Worm (Caenorhabditis elegans) whole organism, L4 larva: ENCODE data around the gene ain-1.

Source experiments
- ceh-20 ChIP-seq: fragments of 200-800 bp; sonication (Bioruptor generic); IDR thresholded peaks from 2 replicates; pipeline ENCODE4 v1.3.6; 2022; ENCODE audit warnings: missing genetic modification reagents, missing genetic modification characterization, missing compliant biosample characterization
- daf-12 ChIP-seq: fragments of 150-350 bp; optimal IDR thresholded peaks from 2 replicates; lab custom pipeline; 2014; ENCODE audit warnings: missing biosample characterization, missing genetic modification reagents, missing genetic modification characterization
- fkh-10 ChIP-seq: fragments of 150-350 bp; optimal IDR thresholded peaks from 2 replicates; lab custom pipeline; 2014; ENCODE audit warnings: missing biosample characterization, missing genetic modification reagents, missing genetic modification characterization
- fos-1 ChIP-seq: fragments of 150-350 bp; optimal IDR thresholded peaks from 2 replicates; lab custom pipeline; 2014; ENCODE audit warnings: missing biosample characterization, missing genetic modification characterization
- jun-1 ChIP-seq: fragments of 150-350 bp; optimal IDR thresholded peaks from 2 replicates; lab custom pipeline; 2014; ENCODE audit warnings: missing biosample characterization, missing genetic modification reagents, missing genetic modification characterization
- mdl-1 ChIP-seq, 2 experiments: fragments of 150-350 bp in 1 of 2; sonication (generic microtip) in 1 of 2; optimal IDR thresholded peaks; 2 replicates each; lab custom pipeline; 2014 to 2017; ENCODE audit warnings: missing biosample characterization in 2 of 2, missing genetic modification characterization in 2 of 2
- nhr-102 ChIP-seq: sonication (generic microtip); optimal IDR thresholded peaks from 2 replicates; lab custom pipeline; 2016; ENCODE audit warnings: mild to moderate bottlenecking, missing genetic modification characterization, moderate library complexity, missing compliant biosample characterization
- nhr-11 ChIP-seq: fragments of 150-350 bp; optimal IDR thresholded peaks from 2 replicates; lab custom pipeline; 2014; ENCODE audit warnings: missing biosample characterization, missing genetic modification characterization
- nhr-237 ChIP-seq: sonication (generic microtip); optimal IDR thresholded peaks from 2 replicates; lab custom pipeline; 2017; ENCODE audit warnings: missing biosample characterization, missing genetic modification characterization
- php-3 ChIP-seq: fragments of 200-800 bp; sonication (Bioruptor generic); IDR thresholded peaks from 2 replicates; pipeline ENCODE4 v1.3.6; 2022; ENCODE audit warnings: missing genetic modification reagents, missing genetic modification characterization, missing compliant biosample characterization
- rbr-2 ChIP-seq: sonication (generic microtip); optimal IDR thresholded peaks from 2 replicates; lab custom pipeline; 2016; ENCODE audit warnings: missing genotype, missing genetic modification characterization, missing compliant biosample characterization

DNA sequence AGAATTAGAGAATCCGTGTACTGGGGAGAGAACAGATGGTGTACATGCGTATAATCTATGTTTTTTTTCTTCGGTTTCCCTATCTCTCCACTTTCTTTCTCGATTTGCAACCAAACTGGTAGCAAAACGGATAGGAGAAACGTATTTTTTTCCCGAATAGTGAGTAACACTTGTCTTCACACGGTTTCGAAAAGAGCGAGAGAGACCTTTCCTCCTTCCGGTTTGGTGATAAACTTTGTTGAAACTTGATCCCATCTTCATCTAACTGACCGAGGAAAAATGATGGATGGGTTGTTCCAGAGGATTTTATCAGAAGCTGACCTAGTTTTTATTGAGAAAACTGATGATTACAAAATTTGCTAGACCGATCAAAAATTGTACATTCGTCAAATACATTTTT lies 45.1 kb downstream of the ain-1 start:
- TF ChIP-seq nhr-102 (tag; lab: Kevin White, UChicago) (no peak), fkh-10 (GFP tag; lab: Kevin White, UChicago) (no peak), ceh-20 (GFP tag; lab: Robert Waterston, UW) (no peak), rbr-2 (tag; lab: Kevin White, UChicago) (no peak), daf-12 (no peak), jun-1 (tag; lab: Kevin White, UChicago) (no peak), php-3 (GFP tag; lab: Robert Waterston, UW) (no peak), fos-1 (tag; lab: Kevin White, UChicago) (no peak), nhr-237 (tag; lab: Kevin White, UChicago) (no peak), nhr-11 (tag; lab: Kevin White, UChicago) (no peak), mdl-1 (tag; optimal IDR thresholded peaks at IDR 0.05; lab: Kevin White, UChicago) (no peak)
